Fruit fly (Drosophila melanogaster) Kc167 (cell line): Measurements from ENCODE around the gene ImpE2.

Experiments used
- h ChIP-seq: fragments of >200 bp; optimal IDR thresholded peaks from 3 replicates; lab custom pipeline; 2018; ENCODE audit warnings: missing external identifiers
- psq ChIP-seq: fragments of >200 bp; optimal IDR thresholded peaks from 2 replicates; lab custom pipeline; 2017; ENCODE audit warnings: missing external identifiers
- ttk ChIP-seq: sonication (Bioruptor generic); optimal IDR thresholded peaks from 2 replicates; lab custom pipeline; 2017; ENCODE audit warnings: missing external identifiers

DNA sequence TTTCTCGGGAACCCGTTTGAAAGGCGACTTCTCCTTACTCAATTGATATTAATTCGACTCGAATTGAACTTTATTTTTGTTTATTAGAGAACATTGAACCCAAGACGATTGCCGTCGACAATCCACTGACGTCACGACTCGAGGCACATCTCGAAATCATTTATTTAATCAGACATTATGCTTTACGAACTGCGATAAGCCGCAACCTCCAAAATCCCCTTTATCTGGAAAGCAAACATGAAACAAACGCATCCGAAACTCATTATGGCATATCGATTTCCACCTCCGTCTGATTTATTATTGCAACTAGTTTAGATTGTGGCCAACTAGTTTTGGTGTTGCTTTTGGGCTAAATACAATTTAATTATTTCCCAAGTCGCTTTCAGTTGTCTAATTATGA lies 34.6 kb upstream of the ImpE2 start:
- TF ChIP-seq ttk (lab: Kevin White, UChicago) (no peak), h (lab: Kevin White, UChicago) (no peak), psq (lab: Kevin White, UChicago) (no peak)
